Worm (Caenorhabditis elegans) whole organism, L1 larva: ENCODE measurements around the gene pdzd-8.

Source experiments
- lin-35 ChIP-seq, 2 experiments: fragments of 150-350 bp; optimal IDR thresholded peaks; 2 replicates each; lab custom pipeline; 2014; ENCODE audit warnings: missing biosample characterization in 2 of 2, missing genetic modification characterization in 2 of 2, missing genetic modification reagents in 2 of 2
- nhr-237 ChIP-seq: fragments of 150-350 bp; optimal IDR thresholded peaks from 2 replicates; lab custom pipeline; 2014; ENCODE audit warnings: missing biosample characterization, missing genetic modification characterization
- unc-30 ChIP-seq: sonication (generic microtip); optimal IDR thresholded peaks from 2 replicates; lab custom pipeline; 2017; ENCODE audit warnings: missing biosample characterization, missing genetic modification characterization

DNA sequence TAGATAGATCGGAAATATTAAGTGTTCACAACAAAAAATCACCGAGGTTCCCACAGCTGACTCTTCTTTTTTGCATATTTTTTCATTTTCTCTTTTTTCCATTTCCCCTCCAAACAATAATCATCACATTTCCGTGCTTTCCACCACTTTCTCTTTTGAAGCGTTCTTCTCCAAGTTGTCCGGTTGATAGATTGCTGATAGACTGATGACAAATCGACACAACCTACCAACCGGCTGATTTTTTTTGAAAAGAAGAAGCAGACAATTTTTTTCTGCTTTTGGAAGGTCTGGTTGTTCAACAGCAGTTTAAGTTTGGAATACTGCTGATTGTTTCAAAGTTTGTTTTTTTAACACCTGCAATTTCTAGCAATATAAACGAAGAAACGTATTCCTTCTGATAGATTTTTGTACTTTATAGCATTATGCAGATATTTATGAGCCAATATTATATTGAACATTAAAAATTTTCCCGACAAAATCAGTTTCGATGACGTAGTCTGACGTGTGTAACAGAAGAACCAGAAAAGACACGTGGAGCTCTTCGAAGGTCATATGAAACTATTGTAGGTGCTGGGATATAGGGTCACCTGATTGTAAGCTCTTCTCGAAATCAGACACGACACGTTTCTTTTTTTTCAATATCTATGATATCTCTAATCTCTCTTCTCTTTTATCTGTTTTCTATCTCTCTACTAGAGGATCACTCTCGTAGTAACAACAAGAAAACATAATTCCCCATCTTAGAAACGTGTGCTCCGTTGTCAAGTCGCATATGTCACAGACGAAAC lies 589 bp upstream of the pdzd-8 start:
- TF ChIP-seq lin-35 (GFP tag; optimal IDR thresholded peaks at IDR 0.05; lab: Kevin White, UChicago): peak in 1 of 2 experiments; percentile 25
- no peak for TF ChIP-seq unc-30 (tag; lab: Kevin White, UChicago)
- no peak for TF ChIP-seq nhr-237 (tag; lab: Kevin White, UChicago)
